Fruit fly (Drosophila melanogaster) whole organism, embryonic: Measurements from ENCODE around the gene CG2614.
A peak's percentile ranks its signal among the peaks of the same experiment; 100 is the strongest.

Experiments used
- Bgb ChIP-seq: fragments of 200-800 bp; sonication (Bioruptor generic); IDR thresholded peaks from 2 replicates; pipeline ENCODE4 v1.3.6; 2022; ENCODE audit warnings: missing biosample characterization, missing genetic modification characterization; ENCODE audit not compliant: partially characterized antibody
- CG10267 ChIP-seq: fragments of 200-800 bp; sonication (Bioruptor generic); optimal IDR thresholded peaks from 2 replicates; lab custom pipeline; 2018; ENCODE audit warnings: missing biosample characterization, mild to moderate bottlenecking, missing genetic modification characterization, moderate library complexity
- CG10543 ChIP-seq: fragments of 200-800 bp; sonication (Bioruptor generic); optimal IDR thresholded peaks from 3 replicates; lab custom pipeline; 2017; ENCODE audit warnings: missing biosample characterization, mild to moderate bottlenecking, missing genetic modification characterization, moderate library complexity
- CG10979 ChIP-seq: fragments of 200-800 bp; sonication (Bioruptor generic); optimal IDR thresholded peaks from 2 replicates; lab custom pipeline; 2018; ENCODE audit warnings: missing biosample characterization, mild to moderate bottlenecking, missing genetic modification characterization, moderate library complexity
- CG11398 ChIP-seq: fragments of 200-800 bp; sonication (Bioruptor generic); optimal IDR thresholded peaks from 2 replicates; lab custom pipeline; 2016; ENCODE audit warnings: missing biosample characterization, missing genetic modification characterization
- CG12769 ChIP-seq: fragments of 200-800 bp; sonication (Bioruptor generic); optimal IDR thresholded peaks from 2 replicates; lab custom pipeline; 2019; ENCODE audit warnings: missing biosample characterization, mild to moderate bottlenecking, missing genetic modification characterization, moderate library complexity
- CG1602 ChIP-seq: fragments of 200-800 bp; sonication (Bioruptor generic); optimal IDR thresholded peaks from 3 replicates; lab custom pipeline; 2016; ENCODE audit warnings: missing biosample characterization, missing genetic modification characterization
- CG17328 ChIP-seq: fragments of 200-800 bp; sonication (Bioruptor generic); IDR thresholded peaks from 2 replicates; pipeline ENCODE4 v1.3.6; 2022; ENCODE audit warnings: missing biosample characterization, missing genetic modification characterization
- CG17612 ChIP-seq: fragments of 200-800 bp; sonication (Bioruptor generic); IDR thresholded peaks from 2 replicates; pipeline ENCODE4 v1.3.6; 2022; ENCODE audit warnings: missing biosample characterization, missing genetic modification characterization
- CG17912 ChIP-seq: fragments of 200-800 bp; sonication (Bioruptor generic); optimal IDR thresholded peaks from 2 replicates; lab custom pipeline; 2018; ENCODE audit warnings: missing biosample characterization, mild to moderate bottlenecking, missing genetic modification characterization
- CG2116 ChIP-seq: fragments of 200-800 bp; sonication (Bioruptor generic); optimal IDR thresholded peaks from 3 replicates; lab custom pipeline; 2018; ENCODE audit warnings: missing biosample characterization, mild to moderate bottlenecking, missing genetic modification characterization
- CG30431 ChIP-seq: fragments of 200-800 bp; sonication (Bioruptor generic); optimal IDR thresholded peaks from 2 replicates; lab custom pipeline; 2017; ENCODE audit warnings: missing biosample characterization, missing genetic modification characterization
- CG31441 ChIP-seq: fragments of 200-800 bp; sonication (Bioruptor generic); IDR thresholded peaks from 2 replicates; pipeline ENCODE4 v1.3.6; 2022; ENCODE audit warnings: missing biosample characterization, missing genetic modification characterization
- CG3281 ChIP-seq: fragments of 200-800 bp; sonication (Bioruptor generic); optimal IDR thresholded peaks from 3 replicates; lab custom pipeline; 2017; ENCODE audit warnings: missing biosample characterization, mild to moderate bottlenecking, missing genetic modification characterization
- CG42726 ChIP-seq: fragments of 200-800 bp; sonication (Bioruptor generic); IDR thresholded peaks from 2 replicates; pipeline ENCODE4 v1.3.6; 2022; ENCODE audit warnings: missing biosample characterization, missing genetic modification characterization; ENCODE audit not compliant: partially characterized antibody
- CG4360 ChIP-seq: fragments of 200-800 bp; sonication (Bioruptor generic); IDR thresholded peaks from 2 replicates; pipeline ENCODE4 v1.3.6; 2022; ENCODE audit warnings: missing biosample characterization, missing genetic modification characterization
- CG7357 ChIP-seq: fragments of 200-800 bp; sonication (Bioruptor generic); IDR thresholded peaks from 3 replicates; pipeline ENCODE4 v1.3.6; 2022; ENCODE audit warnings: missing biosample characterization, missing genetic modification characterization
- CG8478 ChIP-seq: fragments of >200 bp; optimal IDR thresholded peaks from 2 replicates; lab custom pipeline; 2018
- ERR ChIP-seq: fragments of 200-800 bp; sonication (Bioruptor generic); optimal IDR thresholded peaks from 2 replicates; lab custom pipeline; 2016; ENCODE audit warnings: missing biosample characterization, missing genetic modification characterization
- Max ChIP-seq: fragments of 200-800 bp; sonication (Bioruptor generic); optimal IDR thresholded peaks from 2 replicates; lab custom pipeline; 2016; ENCODE audit warnings: missing biosample characterization, mild to moderate bottlenecking, missing genetic modification characterization
- NFAT ChIP-seq: fragments of 200-800 bp; sonication (Bioruptor generic); IDR thresholded peaks from 2 replicates; pipeline ENCODE4 v1.3.6; 2022; ENCODE audit warnings: missing biosample characterization, missing genetic modification characterization
- NK7.1 ChIP-seq: fragments of 200-800 bp; sonication (Bioruptor generic); optimal IDR thresholded peaks from 3 replicates; lab custom pipeline; 2016; ENCODE audit warnings: missing biosample characterization, missing genetic modification characterization
- Neu2 ChIP-seq: fragments of 200-800 bp; sonication (Bioruptor generic); optimal IDR thresholded peaks from 3 replicates; lab custom pipeline; 2016; ENCODE audit warnings: missing biosample characterization, missing genetic modification characterization, borderline replicate concordance
- Nf-YB ChIP-seq: fragments of 200-800 bp; sonication (Bioruptor generic); optimal IDR thresholded peaks from 3 replicates; lab custom pipeline; 2019; ENCODE audit warnings: missing biosample characterization, mild to moderate bottlenecking, missing genetic modification characterization, moderate library complexity
- NfI ChIP-seq: fragments of 200-800 bp; sonication (Bioruptor generic); optimal IDR thresholded peaks from 3 replicates; lab custom pipeline; 2018; ENCODE audit warnings: missing biosample characterization, mild to moderate bottlenecking, missing genetic modification characterization, moderate library complexity
- Oli ChIP-seq: fragments of 200-800 bp; sonication (Bioruptor generic); optimal IDR thresholded peaks from 2 replicates; lab custom pipeline; 2018; ENCODE audit warnings: missing biosample characterization, mild to moderate bottlenecking, missing genetic modification characterization, moderate library complexity
- Sry-β ChIP-seq: fragments of 200-800 bp; sonication (Bioruptor generic); optimal IDR thresholded peaks from 2 replicates; lab custom pipeline; 2018; ENCODE audit warnings: missing biosample characterization, mild to moderate bottlenecking, missing genetic modification characterization, moderate library complexity
- Xrp1 ChIP-seq: fragments of 200-800 bp; sonication (Bioruptor generic); IDR thresholded peaks from 2 replicates; pipeline ENCODE4 v1.3.6; 2022; ENCODE audit warnings: missing biosample characterization, missing genetic modification characterization
- ab ChIP-seq: fragments of 200-800 bp; sonication (Bioruptor generic); optimal IDR thresholded peaks from 2 replicates; lab custom pipeline; 2016; ENCODE audit warnings: missing biosample characterization, missing genetic modification characterization
- al ChIP-seq: fragments of 200-800 bp; sonication (Bioruptor generic); IDR thresholded peaks from 2 replicates; pipeline ENCODE4 v1.3.6; 2022; ENCODE audit warnings: missing biosample characterization, missing genetic modification characterization
- cas ChIP-seq: fragments of 200-800 bp; sonication (Bioruptor generic); IDR thresholded peaks from 2 replicates; pipeline ENCODE4 v1.3.6; 2022; ENCODE audit warnings: missing biosample characterization, missing genetic modification characterization
- cwo ChIP-seq: fragments of 200-800 bp; sonication (Bioruptor generic); optimal IDR thresholded peaks from 3 replicates; lab custom pipeline; 2017; ENCODE audit warnings: missing biosample characterization, missing genetic modification characterization, mild to moderate bottlenecking, moderate library complexity, missing genetic modification reagents
- eyg ChIP-seq: fragments of 200-800 bp; sonication (Bioruptor generic); optimal IDR thresholded peaks from 3 replicates; lab custom pipeline; 2016; ENCODE audit warnings: missing biosample characterization, missing genetic modification characterization
- her ChIP-seq: fragments of 200-800 bp; sonication (Bioruptor generic); optimal IDR thresholded peaks from 2 replicates; lab custom pipeline; 2016; ENCODE audit warnings: missing biosample characterization, missing genetic modification characterization
- jumu ChIP-seq: fragments of 200-800 bp; sonication (Bioruptor generic); optimal IDR thresholded peaks from 3 replicates; lab custom pipeline; 2016; ENCODE audit warnings: missing biosample characterization, missing genetic modification characterization
- ken ChIP-seq: fragments of 200-800 bp; sonication (Bioruptor generic); IDR thresholded peaks from 3 replicates; pipeline ENCODE4 v1.3.6; 2022; ENCODE audit warnings: missing biosample characterization, missing genetic modification characterization
- mirr ChIP-seq: fragments of 200-800 bp; sonication (Bioruptor generic); optimal IDR thresholded peaks from 3 replicates; lab custom pipeline; 2018; ENCODE audit warnings: missing biosample characterization, mild to moderate bottlenecking, missing genetic modification characterization
- nerfin-2 ChIP-seq: fragments of 200-800 bp; sonication (Bioruptor generic); IDR thresholded peaks from 2 replicates; pipeline ENCODE4 v1.3.6; 2022; ENCODE audit warnings: missing biosample characterization, missing genetic modification characterization; ENCODE audit not compliant: partially characterized antibody
- nmo ChIP-seq: fragments of 200-800 bp; sonication (Bioruptor generic); optimal IDR thresholded peaks from 2 replicates; lab custom pipeline; 2018; ENCODE audit warnings: missing biosample characterization, mild to moderate bottlenecking, missing genetic modification characterization, moderate library complexity
- odd ChIP-seq: fragments of 200-800 bp; sonication (Bioruptor generic); optimal IDR thresholded peaks from 2 replicates; lab custom pipeline; 2017; ENCODE audit warnings: missing biosample characterization, mild to moderate bottlenecking, missing genetic modification characterization
- otp ChIP-seq: fragments of 200-800 bp; sonication (Bioruptor generic); IDR thresholded peaks from 3 replicates; pipeline ENCODE4, ENCODE4 v1.3.6; 2022; ENCODE audit warnings: missing biosample characterization, missing genetic modification characterization
- pan ChIP-seq, 4 experiments: fragments of >200 bp in 3 of 4; fragments of 200-800 bp in 1 of 4; sonication (Bioruptor generic) in 1 of 4; optimal IDR thresholded peaks in 3 of 4; IDR thresholded peaks in 1 of 4; 2 replicates each; pipeline versions ENCODE4 v1.3.6 to Lab custom; 2017 to 2022; ENCODE audit warnings: missing biosample characterization in 2 of 4, missing genetic modification characterization in 2 of 4, mixed read lengths in 1 of 4
- pfk ChIP-seq: fragments of 200-800 bp; sonication (Bioruptor generic); optimal IDR thresholded peaks from 2 replicates; lab custom pipeline; 2018; ENCODE audit warnings: missing biosample characterization, mild to moderate bottlenecking, missing genetic modification characterization, moderate library complexity
- pita ChIP-seq: fragments of 200-800 bp; sonication (Bioruptor generic); optimal IDR thresholded peaks from 2 replicates; lab custom pipeline; 2017; ENCODE audit warnings: missing biosample characterization, mild to moderate bottlenecking, missing genetic modification characterization
- schlank ChIP-seq: fragments of 200-800 bp; sonication (Bioruptor generic); optimal IDR thresholded peaks from 2 replicates; lab custom pipeline; 2018; ENCODE audit warnings: missing biosample characterization, mild to moderate bottlenecking, missing genetic modification characterization
- sisA ChIP-seq: fragments of 200-800 bp; sonication (Bioruptor generic); IDR thresholded peaks from 2 replicates; pipeline ENCODE4 v1.3.6; 2022; ENCODE audit warnings: missing biosample characterization, missing genetic modification characterization
- sqz ChIP-seq: fragments of 200-800 bp; sonication (Bioruptor generic); optimal IDR thresholded peaks from 3 replicates; lab custom pipeline; 2018; ENCODE audit warnings: missing biosample characterization, mild to moderate bottlenecking, missing genetic modification characterization
- stwl ChIP-seq: fragments of 200-800 bp; sonication (Bioruptor generic); optimal IDR thresholded peaks from 3 replicates; lab custom pipeline; 2018; ENCODE audit warnings: missing biosample characterization, mild to moderate bottlenecking, missing genetic modification characterization, moderate library complexity
- trh ChIP-seq: fragments of 200-800 bp; sonication (Bioruptor generic); optimal IDR thresholded peaks from 2 replicates; lab custom pipeline; 2016; ENCODE audit warnings: missing biosample characterization, missing genetic modification characterization
- zfh2 ChIP-seq: fragments of 200-800 bp; sonication (Bioruptor generic); optimal IDR thresholded peaks from 2 replicates; lab custom pipeline; 2016; ENCODE audit warnings: missing biosample characterization, missing genetic modification characterization

CG2614 gene

dm6 chr2L:20656110-20656509 lies at the start of gene CG2614, which contains the start of gene brun (continued):
- no peak for TF ChIP-seq CG3281
- peak; percentile 47; the same call in 2 of the 3 replicates for TF ChIP-seq CG7357 (GFP tag; lab: Robert Waterston, UW)
- peak; percentile 69 for TF ChIP-seq nerfin-2 (GFP tag; lab: Robert Waterston, UW)
- peak; percentile 41 for TF ChIP-seq eyg (GFP tag; lab: Kevin White, UChicago)
- TF ChIP-seq ken (GFP tag; lab: Robert Waterston, UW), result peak; percentile 81; the same call in 2 of the 3 replicates
- TF ChIP-seq CG10979 (tag; lab: Kevin White, UChicago), result peak; percentile 44
- TF ChIP-seq odd (GFP tag; lab: Kevin White, UChicago), result no peak
- peak; percentile 55 for TF ChIP-seq stwl (tag; lab: Kevin White, UChicago)
- no peak for TF ChIP-seq pita (GFP tag; lab: Kevin White, UChicago)
- TF ChIP-seq NFAT (GFP tag; lab: Robert Waterston, UW), result 0 out of 2 replicates have a peak, but pooled peaks have one; percentile 26
- TF ChIP-seq CG17328 (GFP tag; lab: Robert Waterston, UW), result peak; percentile 79
- TF ChIP-seq her (GFP tag; lab: Kevin White, UChicago), result peak; percentile 5
- no peak for TF ChIP-seq CG42726 (GFP tag; lab: Robert Waterston, UW)
- peak; percentile 18; the same call in 1 of the 3 replicates for TF ChIP-seq otp (GFP tag; lab: Robert Waterston, UW)
- peak; percentile 69 for TF ChIP-seq Nf-YB (GFP tag; lab: Kevin White, UChicago)
- TF ChIP-seq Xrp1 (GFP tag; lab: Robert Waterston, UW), result peak; percentile 69
- TF ChIP-seq Max (GFP tag; lab: Kevin White, UChicago), result peak; percentile 88
- TF ChIP-seq zfh2 (GFP tag; lab: Kevin White, UChicago), result peak; percentile 84
- TF ChIP-seq CG10267, result peak; percentile 70
- no peak for TF ChIP-seq pfk (GFP tag; lab: Kevin White, UChicago)
- TF ChIP-seq ab (GFP tag; lab: Kevin White, UChicago), result no peak
- TF ChIP-seq mirr, result no peak
- TF ChIP-seq CG2116 (GFP tag; lab: Kevin White, UChicago), result peak; percentile 77
- no peak for TF ChIP-seq CG31441
- TF ChIP-seq jumu (GFP tag; lab: Kevin White, UChicago), result peak; percentile 82
- TF ChIP-seq trh (GFP tag; lab: Kevin White, UChicago), result peak; percentile 31
- TF ChIP-seq ERR (GFP tag; lab: Kevin White, UChicago), result no peak
- no peak for TF ChIP-seq CG17912 (GFP tag; lab: Kevin White, UChicago)
- TF ChIP-seq CG8478, result no peak
- no peak for TF ChIP-seq CG4360
- TF ChIP-seq CG10543 (GFP tag; lab: Kevin White, UChicago), result no peak
- no peak for TF ChIP-seq pan (optimal IDR thresholded peaks at IDR 0.05; lab: Kevin White, UChicago)
- no peak for TF ChIP-seq pan (GFP tag; optimal IDR thresholded peaks at IDR 0.05 in 1 of 2, IDR thresholded peaks at IDR 0.05 in 1 of 2)
- no peak for TF ChIP-seq CG12769
- peak; percentile 32 for TF ChIP-seq Sry-β (GFP tag; lab: Kevin White, UChicago)
- TF ChIP-seq NK7.1 (GFP tag; lab: Kevin White, UChicago), result no peak
- no peak for TF ChIP-seq sqz (GFP tag; lab: Kevin White, UChicago)
- TF ChIP-seq al (GFP tag; lab: Robert Waterston, UW), result peak; percentile 74
- peak; percentile 13 for TF ChIP-seq CG11398 (GFP tag; lab: Kevin White, UChicago)
- TF ChIP-seq Neu2 (GFP tag; lab: Kevin White, UChicago), result no peak
- TF ChIP-seq CG1602, result peak; percentile 77
- TF ChIP-seq Bgb (GFP tag; lab: Robert Waterston, UW), result peak; percentile 82
- TF ChIP-seq cwo (GFP tag; lab: Kevin White, UChicago), result no peak
- TF ChIP-seq sisA (GFP tag; lab: Robert Waterston, UW), result peak; percentile 87
- no peak for TF ChIP-seq NfI (GFP tag; lab: Kevin White, UChicago)
- no peak for TF ChIP-seq CG30431 (GFP tag; lab: Kevin White, UChicago)
- TF ChIP-seq Oli (tag; lab: Kevin White, UChicago), result no peak
- TF ChIP-seq schlank (tag; lab: Kevin White, UChicago), result no peak
- TF ChIP-seq CG17612 (GFP tag; lab: Robert Waterston, UW), result no peak
- TF ChIP-seq nmo (GFP tag; lab: Kevin White, UChicago), result peak; percentile 83
- peak; percentile 66; the same call in 1 of the 2 replicates for TF ChIP-seq cas (GFP tag; lab: Robert Waterston, UW)
